Fruit fly (Drosophila melanogaster): ENCODE data around the gene ICA69.

ICA69 gene

DNA sequence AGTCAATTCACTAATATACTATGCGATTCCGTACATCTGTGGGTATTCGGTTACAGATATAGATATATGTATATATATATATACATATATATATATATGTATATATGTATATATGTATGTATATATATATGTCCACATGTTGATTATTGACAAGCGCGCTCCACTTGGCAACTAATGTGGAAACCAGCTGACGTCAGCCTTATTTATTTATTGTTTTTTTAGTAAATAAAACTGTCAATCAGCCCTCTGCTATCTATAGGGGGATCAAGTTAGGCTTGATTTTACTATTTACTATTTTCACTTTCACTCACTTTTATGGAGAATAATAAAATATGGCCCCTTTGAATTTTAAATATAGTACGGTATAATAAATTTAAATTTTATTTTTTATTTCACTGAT, 43.7 kb downstream of the ICA69 start:
- peak; percentile 39 for TF ChIP-seq nom (GFP tag; optimal IDR thresholded peaks at IDR 0.05)
- TF ChIP-seq CG34376 (GFP tag; optimal IDR thresholded peaks at IDR 0.05): no peak

DNA sequence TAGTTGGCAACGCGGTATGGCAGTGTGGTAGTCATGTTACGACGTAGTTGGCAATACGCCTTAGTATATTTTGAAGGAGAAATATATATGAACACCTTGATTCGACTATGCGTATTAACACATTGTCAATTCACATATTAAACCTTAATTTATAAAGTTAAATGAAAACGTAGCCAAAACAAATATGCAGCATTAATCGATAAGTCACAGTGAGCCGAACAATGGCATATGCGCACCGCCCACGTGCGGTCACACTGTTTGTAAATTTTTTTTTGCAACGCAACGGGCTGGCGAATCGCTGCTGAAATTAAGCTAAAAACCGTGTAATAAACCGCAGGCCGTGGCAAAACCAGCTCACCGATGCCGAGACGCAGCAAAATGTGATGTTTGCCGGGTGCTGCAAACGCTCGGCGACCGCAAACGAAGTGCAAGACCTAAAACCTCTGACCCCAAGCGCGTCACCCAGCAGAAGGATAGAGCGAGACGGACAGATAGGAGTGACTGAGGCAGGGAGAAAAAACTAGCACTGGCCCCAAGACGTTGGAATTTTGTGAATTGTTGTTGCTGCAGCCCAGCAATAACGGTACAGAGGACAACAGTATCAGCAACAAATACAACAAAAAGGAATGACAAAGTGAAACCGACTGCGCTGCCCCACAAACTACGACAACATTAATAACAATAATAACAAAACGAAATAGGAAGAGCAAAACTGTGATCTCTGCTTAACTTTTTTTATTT, 44.5 kb downstream of the ICA69 start:
- no peak for TF ChIP-seq NC2α (GFP tag; optimal IDR thresholded peaks at IDR 0.05)
- TF ChIP-seq CG10321 (GFP tag; IDR thresholded peaks at IDR 0.05): 0 out of 2 replicates have a peak, but pooled peaks have one; percentile 24
- TF ChIP-seq Hr39 (optimal IDR thresholded peaks at IDR 0.05): no peak
- no peak for TF ChIP-seq CG3726 (GFP tag; IDR thresholded peaks at IDR 0.05)
- peak; percentile 23 for TF ChIP-seq CG12769 (tag; optimal IDR thresholded peaks at IDR 0.05)
- peak; percentile 11; the same call in 1 of the 2 replicates for TF ChIP-seq CG2129 (GFP tag; IDR thresholded peaks at IDR 0.05; ENCODE audit: partially characterized antibody)
- no peak for TF ChIP-seq CG7745 (tag; optimal IDR thresholded peaks at IDR 0.05)
- TF ChIP-seq Ada2b (GFP tag; IDR thresholded peaks at IDR 0.05): no peak
- no peak for TF ChIP-seq CG10209 (GFP tag; optimal IDR thresholded peaks at IDR 0.05)
- no peak for TF ChIP-seq pb (GFP tag; optimal IDR thresholded peaks at IDR 0.05)
- TF ChIP-seq grau (tag; optimal IDR thresholded peaks at IDR 0.05): peak; percentile 12
- TF ChIP-seq p53 (GFP tag; optimal IDR thresholded peaks at IDR 0.05): no peak
- TF ChIP-seq Awh (GFP tag; IDR thresholded peaks at IDR 0.05): no peak
- TF ChIP-seq CG17359 (tag; optimal IDR thresholded peaks at IDR 0.05): no peak
- peak; percentile 93 for TF ChIP-seq pzg (GFP tag; optimal IDR thresholded peaks at IDR 0.05)
- no peak for TF ChIP-seq lov (optimal IDR thresholded peaks at IDR 0.05)
- TF ChIP-seq lov (GFP tag; IDR thresholded peaks at IDR 0.05): no peak
- 0 out of 3 replicates have a peak, but pooled peaks have one; percentile 37 for TF ChIP-seq CG34224 (GFP tag; IDR thresholded peaks at IDR 0.05; ENCODE audit: partially characterized antibody)
- TF ChIP-seq CG18599 (GFP tag; optimal IDR thresholded peaks at IDR 0.05): no peak
- TF ChIP-seq Dfd (GFP tag; optimal IDR thresholded peaks at IDR 0.05): no peak
- no peak for TF ChIP-seq pho (GFP tag; optimal IDR thresholded peaks at IDR 0.05)
- TF ChIP-seq Fer1 (GFP tag; optimal IDR thresholded peaks at IDR 0.05): no peak
- TF ChIP-seq hth (optimal IDR thresholded peaks at IDR 0.05): no peak
- no peak for TF ChIP-seq CG13624 (GFP tag; optimal IDR thresholded peaks at IDR 0.05)
- no peak for TF ChIP-seq CG8089 (GFP tag; optimal IDR thresholded peaks at IDR 0.05)
- no peak for TF ChIP-seq CG9215 (GFP tag; IDR thresholded peaks at IDR 0.05)
- no peak for TF ChIP-seq CG7556 (GFP tag; optimal IDR thresholded peaks at IDR 0.05)
- TF ChIP-seq CG12236 (GFP tag; optimal IDR thresholded peaks at IDR 0.05): no peak
- TF ChIP-seq CG2199 (GFP tag; IDR thresholded peaks at IDR 0.05): no peak
- no peak for TF ChIP-seq Eip74EF (GFP tag; optimal IDR thresholded peaks at IDR 0.05)
- TF ChIP-seq CG13123 (GFP tag; optimal IDR thresholded peaks at IDR 0.05): no peak
- TF ChIP-seq Elba2 (GFP tag; optimal IDR thresholded peaks at IDR 0.05): no peak
- no peak for TF ChIP-seq so (GFP tag; IDR thresholded peaks at IDR 0.05)
- no peak for TF ChIP-seq danr (GFP tag; IDR thresholded peaks at IDR 0.05)
- no peak for TF ChIP-seq CG14050 (GFP tag; IDR thresholded peaks at IDR 0.05)
- no peak for TF ChIP-seq scrt (GFP tag; optimal IDR thresholded peaks at IDR 0.05)
- TF ChIP-seq chinmo (GFP tag; IDR thresholded peaks at IDR 0.05; ENCODE audit: partially characterized antibody): no peak
- TF ChIP-seq CG3281 (GFP tag; optimal IDR thresholded peaks at IDR 0.05): no peak
- no peak for TF ChIP-seq hb (GFP tag; IDR thresholded peaks at IDR 0.05; ENCODE audit: partially characterized antibody)
- TF ChIP-seq peb (GFP tag; IDR thresholded peaks at IDR 0.05): no peak
- peak; percentile 58 for TF ChIP-seq knrl (GFP tag; IDR thresholded peaks at IDR 0.05; ENCODE audit: partially characterized antibody)
- no peak for TF ChIP-seq CG11695 (GFP tag; IDR thresholded peaks at IDR 0.05)
- no peak for TF ChIP-seq sob (GFP tag; IDR thresholded peaks at IDR 0.05)
- peak; percentile 1 for TF ChIP-seq gem (tag; optimal IDR thresholded peaks at IDR 0.05)
- peak; percentile 75 for TF ChIP-seq CG8478 (optimal IDR thresholded peaks at IDR 0.05)
- TF ChIP-seq CG3847 (GFP tag; IDR thresholded peaks at IDR 0.05): 0 out of 2 replicates have a peak, but pooled peaks have one; percentile 26
- TF ChIP-seq Sox102F (GFP tag; optimal IDR thresholded peaks at IDR 0.05): no peak

Measured in whole organism, embryonic.